Fruit fly (Drosophila melanogaster): ENCODE results near the gene kek5.
A peak's percentile ranks its signal among the peaks of the same experiment; 100 is the strongest.

The kek5 gene

dm6 chrX:19352830-19353441 is at the start of gene kek5:
kek5 (plus strand) TSS chrX:19353181.
- TF ChIP-seq Mnt (GFP tag; optimal IDR thresholded peaks at IDR 0.05): peak; percentile 52
- no peak for TF ChIP-seq CG7045 (GFP tag; optimal IDR thresholded peaks at IDR 0.05)
- peak; percentile 22 for TF ChIP-seq cic (GFP tag; optimal IDR thresholded peaks at IDR 0.05)
- TF ChIP-seq Crg-1 (GFP tag; optimal IDR thresholded peaks at IDR 0.05): no peak

- TF ChIP-seq pad (GFP tag; optimal IDR thresholded peaks at IDR 0.05) (no peak), Mnt (GFP tag; optimal IDR thresholded peaks at IDR 0.05) (no peak), tj (GFP tag; optimal IDR thresholded peaks at IDR 0.05) (no peak), CG14711 (tag; optimal IDR thresholded peaks at IDR 0.05) (no peak), CG33017 (tag; optimal IDR thresholded peaks at IDR 0.05) (no peak)
These were observed 47.8 kb upstream of the kek5 start for dm6 chrX:19305172-19305571.

dm6 chrX:19306531-19306930 is 46.5 kb upstream of the kek5 start:
- TF ChIP-seq CG7101 (tag; optimal IDR thresholded peaks at IDR 0.05) (no peak), CG11617 (GFP tag; optimal IDR thresholded peaks at IDR 0.05) (no peak), bab1 (GFP tag; optimal IDR thresholded peaks at IDR 0.05) (no peak), Hr96 (GFP tag; optimal IDR thresholded peaks at IDR 0.05) (no peak), pad (GFP tag; optimal IDR thresholded peaks at IDR 0.05) (no peak), Clk (GFP tag; optimal IDR thresholded peaks at IDR 0.05) (no peak), ovo (GFP tag; optimal IDR thresholded peaks at IDR 0.05) (no peak), CG12768 (GFP tag; optimal IDR thresholded peaks at IDR 0.05) (no peak), CG7045 (GFP tag; optimal IDR thresholded peaks at IDR 0.05) (peak; percentile 18), cic (GFP tag; optimal IDR thresholded peaks at IDR 0.05) (peak; percentile 19), Mnt (GFP tag; optimal IDR thresholded peaks at IDR 0.05) (no peak), tj (GFP tag; optimal IDR thresholded peaks at IDR 0.05) (peak; percentile 16), CG14711 (tag; optimal IDR thresholded peaks at IDR 0.05) (no peak), CG1620 (GFP tag; optimal IDR thresholded peaks at IDR 0.05) (no peak), cnc (optimal IDR thresholded peaks at IDR 0.05) (no peak), toe (GFP tag; optimal IDR thresholded peaks at IDR 0.05) (no peak), kay (GFP tag; ENCODE audit: borderline replicate concordance) (no peak), CG5204 (GFP tag; optimal IDR thresholded peaks at IDR 0.05) (no peak), CG33017 (tag; optimal IDR thresholded peaks at IDR 0.05) (no peak), Crg-1 (GFP tag; optimal IDR thresholded peaks at IDR 0.05) (no peak)

dm6 chrX:19307810-19308456 is 45.0 kb upstream of the kek5 start, which contains the start of gene CG8051:
CG8051 (minus strand) TSS chrX:19307925.
- TF ChIP-seq CG12768 (GFP tag; optimal IDR thresholded peaks at IDR 0.05): peak; percentile 20
- TF ChIP-seq CG5204 (GFP tag; optimal IDR thresholded peaks at IDR 0.05): no peak
- no peak for TF ChIP-seq CG7045 (GFP tag; optimal IDR thresholded peaks at IDR 0.05)
- TF ChIP-seq Mnt (GFP tag; optimal IDR thresholded peaks at IDR 0.05): peak; percentile 71
- no peak for TF ChIP-seq Clk (GFP tag; optimal IDR thresholded peaks at IDR 0.05)
- peak; percentile 25 for TF ChIP-seq Hr96 (GFP tag; optimal IDR thresholded peaks at IDR 0.05)
- TF ChIP-seq CG1620 (GFP tag; optimal IDR thresholded peaks at IDR 0.05): no peak
- TF ChIP-seq ovo (GFP tag; optimal IDR thresholded peaks at IDR 0.05): peak; percentile 58
- TF ChIP-seq cic (GFP tag; optimal IDR thresholded peaks at IDR 0.05): peak; percentile 84
- peak; percentile 16 for TF ChIP-seq CG7101 (tag; optimal IDR thresholded peaks at IDR 0.05)
- peak; percentile 11 for TF ChIP-seq CG11617 (GFP tag; optimal IDR thresholded peaks at IDR 0.05)
- no peak for TF ChIP-seq bab1 (GFP tag; optimal IDR thresholded peaks at IDR 0.05)
- peak; percentile 10 for TF ChIP-seq CG33017 (tag; optimal IDR thresholded peaks at IDR 0.05)
- TF ChIP-seq pad (GFP tag; optimal IDR thresholded peaks at IDR 0.05): no peak
- TF ChIP-seq cnc (optimal IDR thresholded peaks at IDR 0.05): no peak
- peak; percentile 10 for TF ChIP-seq CG14711 (tag; optimal IDR thresholded peaks at IDR 0.05)
- peak; percentile 71 for TF ChIP-seq kay (GFP tag; ENCODE audit: borderline replicate concordance)
- no peak for TF ChIP-seq Crg-1 (GFP tag; optimal IDR thresholded peaks at IDR 0.05)
- TF ChIP-seq toe (GFP tag; optimal IDR thresholded peaks at IDR 0.05): no peak
- peak; percentile 18 for TF ChIP-seq tj (GFP tag; optimal IDR thresholded peaks at IDR 0.05)

- TF ChIP-seq Mnt (GFP tag; optimal IDR thresholded peaks at IDR 0.05): no peak
- TF ChIP-seq toe (GFP tag; optimal IDR thresholded peaks at IDR 0.05): no peak
- TF ChIP-seq CG7045 (GFP tag; optimal IDR thresholded peaks at IDR 0.05): no peak
- no peak for TF ChIP-seq pad (GFP tag; optimal IDR thresholded peaks at IDR 0.05)
- no peak for TF ChIP-seq ovo (GFP tag; optimal IDR thresholded peaks at IDR 0.05)
- TF ChIP-seq CG1620 (GFP tag; optimal IDR thresholded peaks at IDR 0.05): no peak
These were observed 43.3 kb upstream of the kek5 start for dm6 chrX:19309648-19310047.

dm6 chrX:19314283-19315178 is 38.5 kb upstream of the kek5 start:
- no peak for TF ChIP-seq CG7101 (tag; optimal IDR thresholded peaks at IDR 0.05)

Data from whole organism, adult.